Worm (Caenorhabditis elegans) whole organism, L1 larva: ENCODE data around the gene F41E6.5.

ENCODE experiments used
- aha-1 ChIP-seq: fragments of 150-350 bp; optimal IDR thresholded peaks from 2 replicates; lab custom pipeline; 2014; ENCODE audit warnings: missing biosample characterization, missing genetic modification characterization
- alr-1 ChIP-seq: fragments of 200-800 bp; sonication (Bioruptor generic); optimal IDR thresholded peaks from 2 replicates; lab custom pipeline; 2018; ENCODE audit warnings: borderline replicate concordance, mild to moderate bottlenecking, missing genetic modification characterization, missing compliant biosample characterization
- aly-2 ChIP-seq: fragments of 150-350 bp; optimal IDR thresholded peaks from 2 replicates; lab custom pipeline; 2014; ENCODE audit warnings: missing biosample characterization, missing genetic modification characterization
- dpl-1 ChIP-seq, 3 experiments: fragments of 150-350 bp in 2 of 3; sonication (generic microtip) in 1 of 3; optimal IDR thresholded peaks; 2 replicates each; lab custom pipeline; 2014 to 2017; ENCODE audit warnings: missing biosample characterization in 3 of 3, missing genetic modification characterization in 3 of 3, missing genetic modification reagents in 3 of 3
- mef-2 ChIP-seq: fragments of 150-350 bp; optimal IDR thresholded peaks from 2 replicates; lab custom pipeline; 2014; ENCODE audit warnings: missing biosample characterization, missing genetic modification characterization
- nhr-11 ChIP-seq: fragments of 150-350 bp; optimal IDR thresholded peaks from 2 replicates; lab custom pipeline; 2014; ENCODE audit warnings: missing biosample characterization, missing genetic modification characterization
- nhr-28 ChIP-seq: fragments of 150-350 bp; optimal IDR thresholded peaks from 2 replicates; lab custom pipeline; 2014; ENCODE audit warnings: missing biosample characterization, missing genetic modification characterization
- pqm-1 ChIP-seq: sonication (generic microtip); optimal IDR thresholded peaks from 3 replicates; lab custom pipeline; 2017; ENCODE audit warnings: missing biosample characterization, missing genetic modification characterization
- tlp-1 ChIP-seq: fragments of 150-350 bp; optimal IDR thresholded peaks from 2 replicates; lab custom pipeline; 2014; ENCODE audit warnings: missing biosample characterization, missing genetic modification characterization
- unc-130 ChIP-seq: fragments of 150-350 bp; optimal IDR thresholded peaks from 2 replicates; lab custom pipeline; 2017; ENCODE audit warnings: missing biosample characterization, missing genetic modification characterization, inconsistent platforms
- unc-62 ChIP-seq: fragments of 150-350 bp; optimal IDR thresholded peaks from 2 replicates; lab custom pipeline; 2014; ENCODE audit warnings: missing biosample characterization, missing genetic modification reagents, missing genetic modification characterization
- zag-1 ChIP-seq: fragments of 150-350 bp; optimal IDR thresholded peaks from 2 replicates; lab custom pipeline; 2014; ENCODE audit warnings: missing biosample characterization, missing genetic modification characterization
- ztf-11 ChIP-seq, 2 experiments: sonication (generic microtip); optimal IDR thresholded peaks; 2 replicates each; lab custom pipeline; 2016 to 2017; ENCODE audit warnings: missing genetic modification characterization in 2 of 2, missing biosample characterization in 1 of 2, missing compliant biosample characterization in 1 of 2

DNA sequence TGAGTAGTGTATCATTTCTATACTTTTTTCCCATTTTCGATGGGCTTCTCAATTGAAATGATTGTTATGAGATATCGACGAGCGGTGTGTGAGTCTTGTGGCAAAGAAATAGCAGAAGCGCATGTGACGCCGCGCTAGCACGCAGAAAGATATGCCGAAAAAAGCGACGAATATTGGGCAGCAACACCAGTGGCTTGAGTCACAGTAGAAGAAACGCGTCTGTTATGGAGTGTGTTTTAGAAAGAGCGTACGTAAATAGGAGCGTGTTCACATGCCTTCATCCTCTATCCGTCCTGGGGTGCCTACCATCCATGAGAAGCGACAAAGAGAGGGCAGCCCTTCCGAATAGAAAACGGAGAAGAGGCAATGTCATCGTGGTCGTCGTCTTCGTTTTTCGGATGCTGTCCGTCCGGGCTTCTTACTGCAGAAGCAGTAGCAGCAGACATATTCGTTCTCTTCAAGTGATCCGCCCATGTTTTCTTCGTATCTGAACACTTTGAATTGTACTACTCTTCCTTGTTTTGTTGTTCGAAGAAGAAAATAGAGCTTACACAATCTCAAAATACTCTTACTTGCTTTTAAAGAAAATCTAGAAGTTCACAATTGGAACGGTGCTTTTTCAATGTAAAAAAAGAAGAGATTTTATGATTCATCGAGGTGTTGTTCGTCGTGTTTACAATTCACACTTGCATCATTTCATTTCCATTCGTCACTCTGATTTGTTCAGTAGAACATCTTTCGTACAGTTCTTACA, 6.7 kb downstream of the F41E6.5 start:
- no peak for TF ChIP-seq pqm-1
- TF ChIP-seq nhr-11 = no peak
- no peak for TF ChIP-seq zag-1 (tag; lab: Kevin White, UChicago)
- no peak for TF ChIP-seq mef-2 (tag; lab: Kevin White, UChicago)
- TF ChIP-seq unc-62 (GFP tag; lab: Kevin White, UChicago) = no peak
- no peak for TF ChIP-seq ztf-11 (tag; optimal IDR thresholded peaks at IDR 0.05; lab: Kevin White, UChicago)
- no peak for TF ChIP-seq nhr-28
- TF ChIP-seq aha-1 (tag; lab: Kevin White, UChicago) = no peak
- no peak for TF ChIP-seq alr-1 (tag; lab: Kevin White, UChicago)
- TF ChIP-seq dpl-1 (GFP tag; optimal IDR thresholded peaks at IDR 0.05; lab: Kevin White, UChicago) = no peak
- no peak for TF ChIP-seq unc-130 (tag; lab: Kevin White, UChicago)
- TF ChIP-seq tlp-1 = no peak
- TF ChIP-seq aly-2 (tag; lab: Kevin White, UChicago) = no peak
